Fruit fly (Drosophila melanogaster) Kc167 (cell line): ENCODE measurements around the gene mRF1.

Experiments used
- Myc ChIP-seq: fragments of >200 bp; optimal IDR thresholded peaks from 2 replicates; lab custom pipeline; 2017; ENCODE audit warnings: missing external identifiers
- Sin3A ChIP-seq: fragments of >200 bp; optimal IDR thresholded peaks from 2 replicates; lab custom pipeline; 2018; ENCODE audit warnings: missing external identifiers
- h ChIP-seq: fragments of >200 bp; optimal IDR thresholded peaks from 3 replicates; lab custom pipeline; 2018; ENCODE audit warnings: missing external identifiers
- insv ChIP-seq: fragments of >200 bp; optimal IDR thresholded peaks from 3 replicates; lab custom pipeline; 2018; ENCODE audit warnings: missing external identifiers
- psq ChIP-seq: fragments of >200 bp; optimal IDR thresholded peaks from 2 replicates; lab custom pipeline; 2017; ENCODE audit warnings: missing external identifiers

DNA sequence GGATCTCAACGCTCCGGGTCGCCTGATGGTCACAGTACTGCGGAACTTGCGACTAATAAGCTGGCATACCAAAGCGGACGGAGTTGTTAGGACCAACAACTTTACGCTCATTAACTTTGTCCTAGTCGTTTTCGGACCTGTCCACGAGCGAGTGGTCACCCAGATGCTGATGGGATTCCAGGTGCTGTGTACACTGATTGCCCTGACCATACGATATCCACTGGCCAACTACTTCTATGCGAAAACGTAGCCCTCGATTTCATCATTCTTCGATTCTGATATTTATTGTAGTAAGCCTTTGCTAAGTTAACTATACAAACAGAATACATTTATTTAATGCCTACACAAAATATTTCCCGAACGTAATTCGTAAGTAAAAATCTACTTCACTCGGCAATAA is 36.6 kb upstream of the mRF1 start, which contains the start of gene Rsph1:
- no peak for TF ChIP-seq psq (lab: Kevin White, UChicago)
- TF ChIP-seq Myc (lab: Kevin White, UChicago), result no peak
- TF ChIP-seq Sin3A (lab: Kevin White, UChicago), result no peak
- no peak for TF ChIP-seq h (lab: Kevin White, UChicago)
- TF ChIP-seq insv, result no peak
